Worm (Caenorhabditis elegans) whole organism, midembryonic: ENCODE results near the gene T04G9.4.

Experiments
- T22C8.4 ChIP-seq: fragments of 200-800 bp; sonication (Bioruptor generic); IDR thresholded peaks from 2 replicates; pipeline ENCODE4 v1.3.6; 2022; ENCODE audit warnings: missing genetic modification characterization, missing compliant biosample characterization
- klf-2 ChIP-seq: fragments of 200-800 bp; sonication (Bioruptor generic); conservative IDR thresholded peaks from 2 replicates; pipeline ENCODE4 v1.3.6; 2022; ENCODE audit warnings: missing genetic modification reagents, missing genetic modification characterization, missing compliant biosample characterization
- med-1 ChIP-seq: sonication (generic microtip); optimal IDR thresholded peaks from 2 replicates; lab custom pipeline; 2017; ENCODE audit warnings: missing genetic modification characterization, mild to moderate bottlenecking, missing compliant biosample characterization, antibody characterized with exemption, missing genetic modification reagents; ENCODE audit not compliant: insufficient read depth
- ref-1 ChIP-seq: fragments of 200-800 bp; sonication (Bioruptor generic); conservative IDR thresholded peaks from 2 replicates; pipeline ENCODE4 v1.3.6; 2022; ENCODE audit warnings: missing genetic modification reagents, missing genetic modification characterization, missing compliant biosample characterization
- tab-1 ChIP-seq: fragments of 200-800 bp; sonication (Bioruptor generic); IDR thresholded peaks from 2 replicates; pipeline ENCODE4 v1.3.6; 2022; ENCODE audit warnings: missing genetic modification characterization, missing compliant biosample characterization
- ztf-29 ChIP-seq: fragments of 200-800 bp; sonication (Bioruptor generic); IDR thresholded peaks from 2 replicates; pipeline ENCODE4 v1.3.6; 2022; ENCODE audit warnings: missing genetic modification reagents, missing genetic modification characterization, missing compliant biosample characterization

DNA sequence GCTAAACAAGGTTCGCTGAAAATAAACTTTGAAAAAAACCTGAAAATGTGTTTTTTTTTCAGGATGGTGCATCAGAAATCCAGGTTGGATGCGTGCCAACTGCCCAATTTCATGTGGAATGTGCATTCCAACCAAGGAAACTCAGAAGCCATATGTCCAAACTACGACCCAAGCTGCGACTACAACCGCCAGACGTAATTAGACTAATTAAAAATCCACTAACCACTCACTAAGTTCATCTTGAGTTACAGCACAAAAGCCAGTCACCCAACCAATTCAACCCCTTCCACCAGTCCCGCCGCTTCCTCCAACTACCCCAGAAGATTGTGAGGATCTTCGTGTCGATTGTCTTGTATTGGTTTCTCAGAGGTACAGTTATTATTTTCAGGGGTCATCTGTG is 7.0 kb downstream of the T04G9.4 start:
- no peak for TF ChIP-seq ref-1
- TF ChIP-seq tab-1 (GFP tag; lab: Robert Waterston, UW), result no peak
- TF ChIP-seq med-1 (GFP tag; lab: Kevin White, UChicago), result no peak
- no peak for TF ChIP-seq klf-2
- TF ChIP-seq T22C8.4 (GFP tag; lab: Robert Waterston, UW), result no peak
- no peak for TF ChIP-seq ztf-29 (GFP tag; lab: Robert Waterston, UW)
